Worm (Caenorhabditis elegans): ENCODE data around the gene smc-6.
A peak's percentile ranks its signal among the peaks of the same experiment; 100 is the strongest.

smc-6 gene

ce11 chrII:11556338-11556737, 22.2 kb upstream of the smc-6 start, which contains the start of gene F54D5.17:
Gene F54D5.17 (plus strand): TSS chrII:11556638.
- TF ChIP-seq sea-1 (GFP tag; conservative IDR thresholded peaks at IDR 0.05) (no peak), tbx-37 (GFP tag; conservative IDR thresholded peaks at IDR 0.05) (no peak)

ce11 chrII:11564127-11564526, 14.4 kb upstream of the smc-6 start, which contains the start of gene F54D5.15:
Gene F54D5.15 (minus strand): TSS chrII:11564227.
- TF ChIP-seq F13C5.2 (tag; optimal IDR thresholded peaks at IDR 0.05) (no peak), pes-1 (GFP tag; IDR thresholded peaks at IDR 0.05) (no peak), ama-1 (optimal IDR thresholded peaks at IDR 0.05) (no peak), ceh-13 (GFP tag; optimal IDR thresholded peaks at IDR 0.05) (no peak), sea-1 (GFP tag; conservative IDR thresholded peaks at IDR 0.05) (no peak), tbx-37 (GFP tag; conservative IDR thresholded peaks at IDR 0.05) (no peak), hmbx-1 (tag; optimal IDR thresholded peaks at IDR 0.05) (no peak), tbx-11 (GFP tag; IDR thresholded peaks at IDR 0.05) (no peak), tra-4 (tag; optimal IDR thresholded peaks at IDR 0.05) (no peak), flt-1 (GFP tag; IDR thresholded peaks at IDR 0.05) (no peak), ets-7 (tag; optimal IDR thresholded peaks at IDR 0.05) (no peak), hnd-1 (tag; optimal IDR thresholded peaks at IDR 0.05) (no peak), B0310.2 (tag; optimal IDR thresholded peaks at IDR 0.05) (no peak), aly-1 (tag; optimal IDR thresholded peaks at IDR 0.05) (no peak), scrt-1 (GFP tag; IDR thresholded peaks at IDR 0.05) (no peak), hmg-4 (GFP tag; optimal IDR thresholded peaks at IDR 0.05) (no peak), ceh-36 (tag; optimal IDR thresholded peaks at IDR 0.05) (no peak)

- TF ChIP-seq sea-1 (GFP tag; conservative IDR thresholded peaks at IDR 0.05) (0 out of 2 replicates have a peak, but pooled peaks have one; percentile 38), F13C5.2 (tag; optimal IDR thresholded peaks at IDR 0.05) (peak; percentile 16), tbx-37 (GFP tag; conservative IDR thresholded peaks at IDR 0.05) (no peak), ceh-36 (tag; optimal IDR thresholded peaks at IDR 0.05) (no peak), hmg-4 (GFP tag; optimal IDR thresholded peaks at IDR 0.05) (peak; percentile 87), ceh-13 (GFP tag; optimal IDR thresholded peaks at IDR 0.05) (no peak), pes-1 (GFP tag; IDR thresholded peaks at IDR 0.05) (0 out of 2 replicates have a peak, but pooled peaks have one; percentile 18), flt-1 (GFP tag; IDR thresholded peaks at IDR 0.05) (peak; percentile 27; the same call in 1 of the 2 replicates), ama-1 (optimal IDR thresholded peaks at IDR 0.05) (no peak), ets-7 (tag; optimal IDR thresholded peaks at IDR 0.05) (no peak), hmbx-1 (tag; optimal IDR thresholded peaks at IDR 0.05) (no peak), tbx-11 (GFP tag; IDR thresholded peaks at IDR 0.05) (0 out of 2 replicates have a peak, but pooled peaks have one; percentile 49)
Observed at ce11 chrII:11566970-11567711, 11.4 kb upstream of the smc-6 start, which contains the start of gene F54D5.5. Gene F54D5.5 (minus strand): TSS chrII:11567020.

ce11 chrII:11568670-11569069, 9.8 kb upstream of the smc-6 start:
- no peak for TF ChIP-seq hmbx-1 (tag; optimal IDR thresholded peaks at IDR 0.05)
- TF ChIP-seq ets-7 (tag; optimal IDR thresholded peaks at IDR 0.05): no peak
- no peak for TF ChIP-seq ceh-13 (GFP tag; optimal IDR thresholded peaks at IDR 0.05)
- no peak for TF ChIP-seq flt-1 (GFP tag; IDR thresholded peaks at IDR 0.05)
- no peak for TF ChIP-seq tra-4 (tag; optimal IDR thresholded peaks at IDR 0.05)

- no peak for TF ChIP-seq aly-1 (tag; optimal IDR thresholded peaks at IDR 0.05)
- no peak for TF ChIP-seq tra-4 (tag; optimal IDR thresholded peaks at IDR 0.05)
- TF ChIP-seq ets-7 (tag; optimal IDR thresholded peaks at IDR 0.05): no peak
- no peak for TF ChIP-seq ama-1 (optimal IDR thresholded peaks at IDR 0.05)
- no peak for TF ChIP-seq ceh-36 (tag; optimal IDR thresholded peaks at IDR 0.05)
- no peak for TF ChIP-seq ceh-13 (GFP tag; optimal IDR thresholded peaks at IDR 0.05)
- TF ChIP-seq flt-1 (GFP tag; IDR thresholded peaks at IDR 0.05): no peak
- TF ChIP-seq tbx-37 (GFP tag; conservative IDR thresholded peaks at IDR 0.05): no peak
- no peak for TF ChIP-seq hmg-4 (GFP tag; optimal IDR thresholded peaks at IDR 0.05)
- no peak for TF ChIP-seq F13C5.2 (tag; optimal IDR thresholded peaks at IDR 0.05)
- no peak for TF ChIP-seq B0310.2 (tag; optimal IDR thresholded peaks at IDR 0.05)
- TF ChIP-seq tbx-11 (GFP tag; IDR thresholded peaks at IDR 0.05): no peak
- TF ChIP-seq scrt-1 (GFP tag; IDR thresholded peaks at IDR 0.05): no peak
- TF ChIP-seq sea-1 (GFP tag; conservative IDR thresholded peaks at IDR 0.05): no peak
- no peak for TF ChIP-seq hmbx-1 (tag; optimal IDR thresholded peaks at IDR 0.05)
- TF ChIP-seq hnd-1 (tag; optimal IDR thresholded peaks at IDR 0.05): no peak
Observed at ce11 chrII:11569213-11569868, 9.2 kb upstream of the smc-6 start, which contains the start of the genes F54D5.23 and F54D5.4. Gene F54D5.23 (minus strand): TSS chrII:11569287. Gene F54D5.4 (plus strand): TSS chrII:11569818.

- no peak for TF ChIP-seq hmbx-1 (tag; optimal IDR thresholded peaks at IDR 0.05)
- TF ChIP-seq hnd-1 (tag; optimal IDR thresholded peaks at IDR 0.05): no peak
- no peak for TF ChIP-seq ets-7 (tag; optimal IDR thresholded peaks at IDR 0.05)
- TF ChIP-seq F13C5.2 (tag; optimal IDR thresholded peaks at IDR 0.05): no peak
Observed at ce11 chrII:11571260-11571854, 7.2 kb upstream of the smc-6 start, which contains the start of gene F54D5.3. Gene F54D5.3 (plus strand): TSS chrII:11571805.

ce11 chrII:11572944-11573343, 5.6 kb upstream of the smc-6 start, which contains the start of gene F54D5.2:
Gene F54D5.2 (plus strand): TSS chrII:11573180.
- TF ChIP-seq ceh-13 (GFP tag; optimal IDR thresholded peaks at IDR 0.05) (no peak), pes-1 (GFP tag; IDR thresholded peaks at IDR 0.05) (no peak), ama-1 (optimal IDR thresholded peaks at IDR 0.05) (no peak), hnd-1 (tag; optimal IDR thresholded peaks at IDR 0.05) (no peak), hmg-4 (GFP tag; optimal IDR thresholded peaks at IDR 0.05) (no peak)
